Fruit fly (Drosophila melanogaster) whole organism, embryonic: ENCODE data around the gene CG16758.

ENCODE experiments used
- CG2712 ChIP-seq: fragments of 200-800 bp; optimal IDR thresholded peaks from 3 replicates; lab custom pipeline; 2019; ENCODE audit warnings: missing biosample characterization, mild to moderate bottlenecking, missing genetic modification characterization, moderate library complexity
- CG31441 ChIP-seq: fragments of 200-800 bp; sonication (Bioruptor generic); IDR thresholded peaks from 2 replicates; pipeline ENCODE4 v1.3.6; 2022; ENCODE audit warnings: missing biosample characterization, missing genetic modification characterization
- CHES-1-like ChIP-seq: fragments of 200-800 bp; sonication (Bioruptor generic); optimal IDR thresholded peaks from 2 replicates; lab custom pipeline; 2016; ENCODE audit warnings: missing biosample characterization, missing genetic modification characterization
- ERR ChIP-seq: fragments of 200-800 bp; sonication (Bioruptor generic); optimal IDR thresholded peaks from 2 replicates; lab custom pipeline; 2016; ENCODE audit warnings: missing biosample characterization, missing genetic modification characterization
- Hsf ChIP-seq: fragments of 200-800 bp; sonication (Bioruptor generic); optimal IDR thresholded peaks from 3 replicates; lab custom pipeline; 2016; ENCODE audit warnings: missing biosample characterization, missing genetic modification characterization
- MTF-1 ChIP-seq: fragments of 200-800 bp; sonication (Bioruptor generic); optimal IDR thresholded peaks from 2 replicates; lab custom pipeline; 2018; ENCODE audit warnings: missing biosample characterization, mild to moderate bottlenecking, missing genetic modification characterization, borderline replicate concordance
- NK7.1 ChIP-seq: fragments of 200-800 bp; sonication (Bioruptor generic); optimal IDR thresholded peaks from 3 replicates; lab custom pipeline; 2016; ENCODE audit warnings: missing biosample characterization, missing genetic modification characterization
- br ChIP-seq: fragments of >200 bp; optimal IDR thresholded peaks from 2 replicates; lab custom pipeline; 2017
- bsh ChIP-seq, 2 experiments: fragments of 200-800 bp; sonication (Bioruptor generic); optimal IDR thresholded peaks; 2 replicates each; lab custom pipeline; 2017 to 2018; ENCODE audit warnings: mild to moderate bottlenecking in 2 of 2, missing biosample characterization in 2 of 2, missing genetic modification characterization in 2 of 2, moderate library complexity in 1 of 2
- pzg ChIP-seq: fragments of 200-800 bp; sonication (Bioruptor generic); optimal IDR thresholded peaks from 3 replicates; lab custom pipeline; 2018; ENCODE audit warnings: missing biosample characterization, mild to moderate bottlenecking, missing genetic modification characterization, moderate library complexity
- usp ChIP-seq: fragments of >200 bp; optimal IDR thresholded peaks from 2 replicates; lab custom pipeline; 2017; ENCODE audit warnings: missing biosample characterization, missing genetic modification characterization

dm6 chr3L:2501764-2502163 lies 1.6 kb downstream of the CG16758 start:
- TF ChIP-seq MTF-1 (GFP tag; lab: Kevin White, UChicago), result no peak
- TF ChIP-seq CG31441, result no peak; the same call in 1 of the 2 replicates
- no peak for TF ChIP-seq usp
- peak; percentile 16 for TF ChIP-seq ERR (GFP tag; lab: Kevin White, UChicago)
- no peak for TF ChIP-seq pzg (GFP tag; lab: Kevin White, UChicago)
- peak; percentile 49 for TF ChIP-seq CHES-1-like (GFP tag; lab: Kevin White, UChicago)
- TF ChIP-seq NK7.1 (GFP tag; lab: Kevin White, UChicago), result no peak
- peak in 1 of 2 experiments; percentile 35 for TF ChIP-seq bsh (GFP tag; optimal IDR thresholded peaks at IDR 0.05; lab: Kevin White, UChicago)
- TF ChIP-seq CG2712, result peak; percentile 54
- TF ChIP-seq br, result no peak
- peak; percentile 73 for TF ChIP-seq Hsf
